Fruit fly (Drosophila melanogaster): ENCODE results near the gene Reck.

Reck gene

dm6 chr3L:15035585-15035984, 21.7 kb upstream of the Reck start (continued):
- peak; percentile 6 for TF ChIP-seq Met (GFP tag; optimal IDR thresholded peaks at IDR 0.05)
- TF ChIP-seq CG4318 (GFP tag; optimal IDR thresholded peaks at IDR 0.05) = no peak
- TF ChIP-seq CG34406 (GFP tag; optimal IDR thresholded peaks at IDR 0.05) = no peak
- no peak for TF ChIP-seq CG9139 (GFP tag; optimal IDR thresholded peaks at IDR 0.05)
- no peak for TF ChIP-seq eg (GFP tag; IDR thresholded peaks at IDR 0.05)
- TF ChIP-seq pdm3 (GFP tag; optimal IDR thresholded peaks at IDR 0.05) = no peak
- TF ChIP-seq CG3032 (tag; optimal IDR thresholded peaks at IDR 0.05) = peak; percentile 16
- TF ChIP-seq dsx (GFP tag; optimal IDR thresholded peaks at IDR 0.05; ENCODE audit: poor library complexity, severe bottlenecking) = no peak
- no peak for TF ChIP-seq Eip75B (GFP tag; optimal IDR thresholded peaks at IDR 0.05)

DNA sequence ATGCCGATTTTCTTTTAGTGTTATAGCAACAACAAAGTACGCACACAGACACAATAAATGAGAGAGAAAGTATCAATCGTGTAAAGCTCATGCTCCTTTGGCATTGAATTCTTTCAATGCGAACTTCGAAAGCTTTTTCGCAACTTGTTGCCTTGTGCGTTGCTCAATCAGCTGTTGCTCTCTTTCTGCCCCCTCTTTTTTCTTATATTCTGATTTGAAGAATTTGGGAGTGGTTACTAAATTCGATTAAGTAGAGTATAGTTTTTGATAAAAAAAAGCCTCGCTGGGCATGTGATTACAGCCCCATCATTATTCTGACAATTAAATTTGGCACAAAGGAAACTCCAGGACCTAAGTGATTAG, 20.8 kb upstream of the Reck start:
- TF ChIP-seq Eip78C (GFP tag) (peak; percentile 26), CG3919 (GFP tag; optimal IDR thresholded peaks at IDR 0.05) (no peak)

DNA sequence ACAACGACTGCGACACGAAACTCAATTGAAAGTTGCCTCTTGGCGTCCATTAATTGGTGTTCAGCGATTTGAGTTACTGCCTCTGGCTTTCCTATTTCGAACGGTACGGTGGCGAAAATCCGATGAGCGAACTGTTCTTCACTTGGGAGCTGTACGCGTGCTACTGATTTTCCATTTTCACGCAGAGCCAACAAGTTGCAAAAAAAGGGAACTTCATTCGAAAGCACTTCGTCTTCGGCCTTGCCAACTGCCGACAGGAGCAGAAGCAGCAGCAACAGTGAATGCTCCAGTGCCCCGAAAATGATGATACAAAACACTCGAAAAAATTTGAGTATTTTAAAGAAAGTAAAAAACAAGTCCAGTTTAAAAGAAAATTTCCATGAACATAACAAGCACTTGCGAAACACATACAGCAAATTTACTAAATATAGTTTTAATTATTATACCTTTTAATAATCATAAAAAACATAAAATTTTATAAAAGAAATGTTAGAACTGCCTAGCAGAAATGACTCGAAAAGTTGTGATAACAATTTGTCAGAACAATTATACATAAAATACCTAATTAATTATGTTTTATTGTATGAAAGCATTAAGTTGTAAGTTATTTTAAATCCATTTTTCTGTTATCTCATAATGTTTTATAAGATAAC, 20.3 kb upstream of the Reck start:
- TF ChIP-seq CG6792 (GFP tag; optimal IDR thresholded peaks at IDR 0.05) (no peak), CG34406 (GFP tag; optimal IDR thresholded peaks at IDR 0.05) (no peak), CG11762 (GFP tag; optimal IDR thresholded peaks at IDR 0.05; ENCODE audit: insufficient read depth) (no peak), Ets21C (GFP tag; optimal IDR thresholded peaks at IDR 0.05) (no peak), lz (GFP tag; optimal IDR thresholded peaks at IDR 0.05) (no peak), fd85E (GFP tag; optimal IDR thresholded peaks at IDR 0.05) (no peak), CG11294 (GFP tag; IDR thresholded peaks at IDR 0.05) (no peak), CG1621 (tag; optimal IDR thresholded peaks at IDR 0.05) (no peak), cyc (GFP tag; optimal IDR thresholded peaks at IDR 0.05) (no peak), CG10631 (GFP tag; optimal IDR thresholded peaks at IDR 0.05) (peak; percentile 6), Sox14 (GFP tag; optimal IDR thresholded peaks at IDR 0.05) (no peak), CG3032 (tag; optimal IDR thresholded peaks at IDR 0.05) (peak; percentile 25), pdm3 (GFP tag; optimal IDR thresholded peaks at IDR 0.05) (no peak), OdsH (GFP tag; optimal IDR thresholded peaks at IDR 0.05) (peak; percentile 8), svp (GFP tag) (peak; percentile 23), Eip78C (GFP tag) (peak; percentile 62), fd59A (GFP tag; optimal IDR thresholded peaks at IDR 0.05) (no peak), topi (GFP tag; optimal IDR thresholded peaks at IDR 0.05) (no peak), CG32006 (GFP tag; optimal IDR thresholded peaks at IDR 0.05) (peak; percentile 12), fkh (GFP tag; optimal IDR thresholded peaks at IDR 0.05) (no peak), CG9139 (GFP tag; optimal IDR thresholded peaks at IDR 0.05) (no peak), CG10669 (GFP tag; optimal IDR thresholded peaks at IDR 0.05) (no peak), Lpt (GFP tag; optimal IDR thresholded peaks at IDR 0.05) (no peak), Eip75B (GFP tag; optimal IDR thresholded peaks at IDR 0.05) (no peak), ss (GFP tag; optimal IDR thresholded peaks at IDR 0.05) (no peak), CG6163 (GFP tag; IDR thresholded peaks at IDR 0.05) (no peak)

DNA sequence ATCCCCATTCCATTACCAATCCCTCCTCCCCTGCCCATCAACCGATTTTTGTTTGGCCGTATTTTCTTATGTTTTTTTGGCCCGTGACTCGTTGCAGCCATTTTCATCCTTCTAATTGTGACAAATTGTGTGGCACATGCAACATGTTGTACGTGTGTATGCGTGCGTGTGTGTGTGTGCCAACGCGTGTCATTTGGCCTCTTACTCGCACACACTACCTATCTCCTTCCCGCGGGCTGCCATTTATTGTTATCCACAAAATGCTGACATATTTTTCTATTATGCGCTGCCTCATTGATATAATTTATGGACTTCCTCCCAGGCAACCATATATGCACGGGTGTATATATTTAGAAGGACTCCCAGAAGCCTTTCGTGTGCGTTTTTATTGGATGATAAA, 17.9 kb upstream of the Reck start:
- TF ChIP-seq svp (GFP tag) = peak; percentile 8
- TF ChIP-seq Ets96B (tag; optimal IDR thresholded peaks at IDR 0.05) = no peak

DNA sequence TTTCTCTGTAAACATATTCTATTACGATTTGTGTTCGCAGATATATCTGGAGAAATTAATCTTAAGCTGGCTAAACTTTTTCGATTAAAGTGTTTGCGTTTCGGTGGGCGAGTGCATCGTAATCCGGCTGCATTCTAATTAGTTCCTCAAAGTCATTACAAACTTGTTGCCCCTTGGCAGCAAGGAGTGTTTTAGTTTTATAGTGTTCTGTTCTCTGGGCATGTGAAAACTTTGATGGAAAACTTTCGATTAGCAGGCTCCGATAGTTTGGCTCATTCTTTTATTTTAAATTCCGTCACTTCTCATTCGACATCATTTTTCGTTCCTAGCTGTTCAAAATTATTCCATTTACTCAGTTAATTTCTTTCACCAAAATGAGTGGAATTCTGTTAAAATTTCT, 9.3 kb upstream of the Reck start, which contains the start of gene CG32148:
TSS of gene CG32148 (plus strand) at position 301 of the 400 bp plus-strand sequence.
- TF ChIP-seq net (GFP tag; optimal IDR thresholded peaks at IDR 0.05) (no peak), CG3032 (tag; optimal IDR thresholded peaks at IDR 0.05) (no peak), CG6792 (GFP tag; optimal IDR thresholded peaks at IDR 0.05) (no peak), fd85E (GFP tag; optimal IDR thresholded peaks at IDR 0.05) (no peak), esn (GFP tag; optimal IDR thresholded peaks at IDR 0.05) (no peak), CG10669 (GFP tag; optimal IDR thresholded peaks at IDR 0.05) (no peak), CG11902 (GFP tag; optimal IDR thresholded peaks at IDR 0.05) (no peak), Eip75B (GFP tag; optimal IDR thresholded peaks at IDR 0.05) (no peak), CG6808 (GFP tag; optimal IDR thresholded peaks at IDR 0.05) (no peak), Eip78C (GFP tag) (no peak), CG16779 (tag; optimal IDR thresholded peaks at IDR 0.05) (no peak), CG32006 (GFP tag; optimal IDR thresholded peaks at IDR 0.05) (no peak)

All from whole organism, prepupa.